Worm (Caenorhabditis elegans): ENCODE results near the gene C15C8.8.

C15C8.8 gene

ce11 chrV:12725893-12726292 is 26.4 kb downstream of the C15C8.8 start, which contains the start of gene R11D1.12:
Gene R11D1.12, minus strand, starts transcription at chrV:12725993.
- TF ChIP-seq dmd-8 (GFP tag; IDR thresholded peaks at IDR 0.05) (no peak), zip-2 (tag; optimal IDR thresholded peaks at IDR 0.05) (no peak), lin-15B (tag; optimal IDR thresholded peaks at IDR 0.05) (no peak), ZK546.5 (tag; optimal IDR thresholded peaks at IDR 0.05) (no peak), F26F4.8 (GFP tag; conservative IDR thresholded peaks at IDR 0.05) (no peak), lir-3 (tag; optimal IDR thresholded peaks at IDR 0.05) (no peak)

DNA sequence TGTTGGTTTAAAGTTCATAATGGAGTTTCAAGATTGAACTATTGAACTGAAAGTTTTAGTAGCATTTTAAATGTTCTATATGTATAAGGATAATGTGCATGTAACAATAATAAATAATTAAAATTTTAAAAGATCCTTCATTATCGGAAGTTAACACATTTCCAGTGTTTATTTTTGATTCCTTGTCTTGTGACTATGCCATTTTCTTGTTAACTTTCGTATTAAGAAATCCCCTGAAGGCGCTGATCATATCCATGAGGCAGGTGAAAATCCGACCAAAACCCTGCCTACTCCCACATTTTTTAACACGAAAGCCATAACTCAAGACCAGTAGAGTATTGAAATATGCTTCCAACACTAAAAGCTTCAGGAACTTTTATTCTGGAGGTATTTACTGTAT is 32.6 kb downstream of the C15C8.8 start, which contains the start of gene R11D1.7:
Gene R11D1.7 (plus strand): TSS at position 301 of the 400 bp plus-strand sequence.
- TF ChIP-seq F44E2.7 (GFP tag; IDR thresholded peaks at IDR 0.05) (no peak), nhr-77 (tag; optimal IDR thresholded peaks at IDR 0.05) (no peak), Y48G9A.11 (GFP tag; IDR thresholded peaks at IDR 0.05) (no peak), rbr-2 (tag; optimal IDR thresholded peaks at IDR 0.05) (no peak), R02D3.7 (tag; optimal IDR thresholded peaks at IDR 0.05) (no peak), unc-62 (GFP tag; optimal IDR thresholded peaks at IDR 0.05 in 1 of 2) (no peak), unc-62 (tag; optimal IDR thresholded peaks at IDR 0.05) (no peak), nhr-76 (tag; optimal IDR thresholded peaks at IDR 0.05) (no peak), lin-38 (GFP tag; IDR thresholded peaks at IDR 0.05) (no peak), snpc-1.2 (GFP tag; IDR thresholded peaks at IDR 0.05) (no peak)

ce11 chrV:12718622-12719021 is 33.7 kb downstream of the C15C8.8 start, which contains the start of gene str-181:
Gene str-181, minus strand, starts transcription at chrV:12718722.
- TF ChIP-seq ZK337.2 (GFP tag; IDR thresholded peaks at IDR 0.05) (no peak), aha-1 (tag) (peak; percentile 56)

DNA sequence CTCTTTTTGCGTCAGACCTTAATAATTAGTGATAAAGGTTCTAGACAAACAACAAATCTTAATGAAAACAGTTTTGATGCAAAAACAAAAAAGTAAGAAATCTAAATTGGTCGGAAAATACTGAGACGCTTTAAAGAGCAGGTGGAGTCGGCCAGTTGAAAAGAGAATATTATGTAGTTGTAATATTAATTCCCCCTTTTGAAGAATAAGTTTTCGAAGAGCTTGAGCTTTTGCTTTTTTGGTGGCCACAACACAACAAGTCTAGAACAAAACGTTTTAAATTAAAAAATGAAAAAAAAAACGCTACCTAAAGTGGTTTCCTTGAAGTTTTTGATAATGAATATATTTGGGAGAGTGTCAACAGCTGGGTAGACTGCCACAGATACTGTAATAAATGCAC is 35.9 kb downstream of the C15C8.8 start, which contains the start of gene str-178:
Gene str-178 (minus strand): TSS at position 101 of the 400 bp plus-strand sequence.
- TF ChIP-seq lin-39 (tag; optimal IDR thresholded peaks at IDR 0.05): no peak
- TF ChIP-seq F26F4.8 (GFP tag; conservative IDR thresholded peaks at IDR 0.05): no peak
- TF ChIP-seq lim-7 (GFP tag; IDR thresholded peaks at IDR 0.05): no peak
- TF ChIP-seq tag-97 (GFP tag; IDR thresholded peaks at IDR 0.05): no peak
- TF ChIP-seq hlh-11 (tag; optimal IDR thresholded peaks at IDR 0.05): no peak
- TF ChIP-seq gei-8 (GFP tag; optimal IDR thresholded peaks at IDR 0.05): no peak
- no peak for TF ChIP-seq zip-11 (GFP tag; IDR thresholded peaks at IDR 0.05)
- TF ChIP-seq daf-19 (GFP tag; conservative IDR thresholded peaks at IDR 0.05): no peak
- TF ChIP-seq F49E8.2 (tag; optimal IDR thresholded peaks at IDR 0.05; ENCODE audit: borderline replicate concordance): no peak
- no peak for TF ChIP-seq Y5F2A.4 (GFP tag; optimal IDR thresholded peaks at IDR 0.05)
- TF ChIP-seq lin-29 (GFP tag; IDR thresholded peaks at IDR 0.05): no peak
- TF ChIP-seq dmd-9 (GFP tag; IDR thresholded peaks at IDR 0.05): no peak
- no peak for TF ChIP-seq zfp-3 (GFP tag; conservative IDR thresholded peaks at IDR 0.05)
- no peak for TF ChIP-seq attf-4 (tag; optimal IDR thresholded peaks at IDR 0.05)
- TF ChIP-seq ztf-11 (tag; optimal IDR thresholded peaks at IDR 0.05): no peak
- TF ChIP-seq skn-1 (tag; optimal IDR thresholded peaks at IDR 0.05): no peak
- no peak for TF ChIP-seq nhr-11 (tag; optimal IDR thresholded peaks at IDR 0.05)
- no peak for TF ChIP-seq egl-43 (GFP tag; IDR thresholded peaks at IDR 0.05)

ce11 chrV:12714120-12714519 is 38.2 kb downstream of the C15C8.8 start, which contains the start of gene R11D1.4:
Gene R11D1.4, minus strand, starts transcription at chrV:12714220.
- TF ChIP-seq lir-3 (tag; optimal IDR thresholded peaks at IDR 0.05): no peak
- no peak for TF ChIP-seq nhr-111 (GFP tag; optimal IDR thresholded peaks at IDR 0.05)
- TF ChIP-seq ctbp-1 (GFP tag; IDR thresholded peaks at IDR 0.05): no peak
- no peak for TF ChIP-seq ceh-32 (tag; optimal IDR thresholded peaks at IDR 0.05; ENCODE audit: poor library complexity)
- no peak for TF ChIP-seq ZK546.5 (tag; optimal IDR thresholded peaks at IDR 0.05)
- no peak for TF ChIP-seq hif-1 (tag; optimal IDR thresholded peaks at IDR 0.05)
- no peak for TF ChIP-seq daf-8 (GFP tag; IDR thresholded peaks at IDR 0.05)
- no peak for TF ChIP-seq ceh-44 (GFP tag; IDR thresholded peaks at IDR 0.05)
- TF ChIP-seq dpl-1 (GFP tag; optimal IDR thresholded peaks at IDR 0.05): no peak
- TF ChIP-seq dmd-6 (GFP tag; IDR thresholded peaks at IDR 0.05): no peak

Measured in whole organism, L4 larva.